Fruit fly (Drosophila melanogaster): ENCODE measurements around the gene Irk3.

DNA sequence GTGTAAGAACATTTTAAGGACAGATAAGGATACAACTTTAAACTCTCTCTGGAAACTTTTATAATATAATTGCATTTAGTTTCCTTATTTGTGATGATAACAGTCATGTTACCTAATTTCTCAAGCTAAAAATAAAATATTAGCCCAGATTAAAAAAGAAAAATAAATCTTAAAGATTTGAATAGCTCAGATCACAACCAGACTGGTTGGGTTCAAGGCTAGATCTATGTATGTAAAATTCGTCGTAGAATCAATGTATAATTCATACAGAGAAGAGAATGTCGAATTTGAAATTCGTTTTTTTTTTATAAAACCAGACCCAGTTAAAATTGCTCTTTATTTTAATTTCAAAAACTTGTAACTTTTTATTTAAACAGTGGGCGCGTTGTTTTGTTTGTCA, 538 bp upstream of the Irk3 start:
- TF ChIP-seq CG8478 (optimal IDR thresholded peaks at IDR 0.05) = no peak
- TF ChIP-seq CTCF (optimal IDR thresholded peaks at IDR 0.05) = peak in 1 of 2 experiments; percentile 63
